Worm (Caenorhabditis elegans): Measurements from ENCODE around the gene gpch-1.

gpch-1 gene

ce11 chrIII:4404339-4404836 lies 4.0 kb upstream of the gpch-1 start, which contains the start of the genes R07E5.17 and snfc-5:
Gene R07E5.17 (minus strand): TSS chrIII:4404436.
Gene snfc-5 (plus strand): TSS chrIII:4404786.
- TF ChIP-seq F13C5.2 (tag; optimal IDR thresholded peaks at IDR 0.05): peak; percentile 59
- TF ChIP-seq hmbx-1 (tag; optimal IDR thresholded peaks at IDR 0.05): no peak

ce11 chrIII:4405986-4406385 lies 2.4 kb upstream of the gpch-1 start, which contains the start of gene rnp-4:
Gene rnp-4 (plus strand): TSS chrIII:4406286.
- TF ChIP-seq F13C5.2 (tag; optimal IDR thresholded peaks at IDR 0.05): no peak
- no peak for TF ChIP-seq ceh-13 (GFP tag; optimal IDR thresholded peaks at IDR 0.05)
- no peak for TF ChIP-seq hmg-4 (GFP tag; optimal IDR thresholded peaks at IDR 0.05)

ce11 chrIII:4407144-4407543 lies 1.2 kb upstream of the gpch-1 start, which contains the start of gene prdx-3:
Gene prdx-3 (plus strand): TSS chrIII:4407444.
- TF ChIP-seq ama-1 (optimal IDR thresholded peaks at IDR 0.05): no peak
- no peak for TF ChIP-seq tbx-11 (GFP tag; IDR thresholded peaks at IDR 0.05)
- TF ChIP-seq ceh-36 (tag; optimal IDR thresholded peaks at IDR 0.05): no peak
- no peak for TF ChIP-seq F13C5.2 (tag; optimal IDR thresholded peaks at IDR 0.05)
- no peak for TF ChIP-seq flt-1 (GFP tag; IDR thresholded peaks at IDR 0.05)
- no peak for TF ChIP-seq B0310.2 (tag; optimal IDR thresholded peaks at IDR 0.05)
- no peak for TF ChIP-seq hmbx-1 (tag; optimal IDR thresholded peaks at IDR 0.05)
- no peak for TF ChIP-seq tra-4 (tag; optimal IDR thresholded peaks at IDR 0.05)
- TF ChIP-seq hnd-1 (tag; optimal IDR thresholded peaks at IDR 0.05): no peak
- TF ChIP-seq tbx-37 (GFP tag; conservative IDR thresholded peaks at IDR 0.05): no peak
- TF ChIP-seq scrt-1 (GFP tag; IDR thresholded peaks at IDR 0.05): no peak
- TF ChIP-seq pes-1 (GFP tag; IDR thresholded peaks at IDR 0.05): no peak
- no peak for TF ChIP-seq ceh-13 (GFP tag; optimal IDR thresholded peaks at IDR 0.05)
- no peak for TF ChIP-seq hmg-4 (GFP tag; optimal IDR thresholded peaks at IDR 0.05)
- TF ChIP-seq ets-7 (tag; optimal IDR thresholded peaks at IDR 0.05): no peak
- no peak for TF ChIP-seq aly-1 (tag; optimal IDR thresholded peaks at IDR 0.05)

ce11 chrIII:4412108-4413009 lies 4.0 kb downstream of the gpch-1 start:
- TF ChIP-seq B0310.2 (tag; optimal IDR thresholded peaks at IDR 0.05) (no peak), tbx-11 (GFP tag; IDR thresholded peaks at IDR 0.05) (no peak), ama-1 (optimal IDR thresholded peaks at IDR 0.05) (no peak), ceh-36 (tag; optimal IDR thresholded peaks at IDR 0.05) (no peak), ceh-13 (GFP tag; optimal IDR thresholded peaks at IDR 0.05) (no peak), hnd-1 (tag; optimal IDR thresholded peaks at IDR 0.05) (no peak), sea-1 (GFP tag; conservative IDR thresholded peaks at IDR 0.05) (no peak), flt-1 (GFP tag; IDR thresholded peaks at IDR 0.05) (no peak), tbx-37 (GFP tag; conservative IDR thresholded peaks at IDR 0.05) (no peak), hmbx-1 (tag; optimal IDR thresholded peaks at IDR 0.05) (no peak)

- no peak for TF ChIP-seq scrt-1 (GFP tag; IDR thresholded peaks at IDR 0.05)
- no peak for TF ChIP-seq F13C5.2 (tag; optimal IDR thresholded peaks at IDR 0.05)
- TF ChIP-seq B0310.2 (tag; optimal IDR thresholded peaks at IDR 0.05): no peak
- no peak for TF ChIP-seq ama-1 (optimal IDR thresholded peaks at IDR 0.05)
- no peak for TF ChIP-seq ets-7 (tag; optimal IDR thresholded peaks at IDR 0.05)
- TF ChIP-seq sea-1 (GFP tag; conservative IDR thresholded peaks at IDR 0.05): no peak
- TF ChIP-seq aly-1 (tag; optimal IDR thresholded peaks at IDR 0.05): no peak
- TF ChIP-seq tra-4 (tag; optimal IDR thresholded peaks at IDR 0.05): no peak
- no peak for TF ChIP-seq hmbx-1 (tag; optimal IDR thresholded peaks at IDR 0.05)
Observed at ce11 chrIII:4413099-4413498, 4.7 kb downstream of the gpch-1 start, which contains the start of gene mpc-1. Gene mpc-1 (plus strand): TSS chrIII:4413457.

ce11 chrIII:4414041-4414440 lies 5.7 kb downstream of the gpch-1 start:
- TF ChIP-seq hmg-4 (GFP tag; optimal IDR thresholded peaks at IDR 0.05): peak; percentile 49
- 0 out of 2 replicates have a peak, but pooled peaks have one; percentile 42 for TF ChIP-seq tbx-37 (GFP tag; conservative IDR thresholded peaks at IDR 0.05)
- peak; percentile 83 for TF ChIP-seq pes-1 (GFP tag; IDR thresholded peaks at IDR 0.05)
- TF ChIP-seq sea-1 (GFP tag; conservative IDR thresholded peaks at IDR 0.05): peak; percentile 77
- peak; percentile 70; the same call in 1 of the 2 replicates for TF ChIP-seq tbx-11 (GFP tag; IDR thresholded peaks at IDR 0.05)
- TF ChIP-seq ets-7 (tag; optimal IDR thresholded peaks at IDR 0.05): peak; percentile 9
- peak; percentile 77 for TF ChIP-seq scrt-1 (GFP tag; IDR thresholded peaks at IDR 0.05)
- TF ChIP-seq flt-1 (GFP tag; IDR thresholded peaks at IDR 0.05): peak; percentile 71
- TF ChIP-seq aly-1 (tag; optimal IDR thresholded peaks at IDR 0.05): peak; percentile 60
- TF ChIP-seq hnd-1 (tag; optimal IDR thresholded peaks at IDR 0.05): peak; percentile 21
- TF ChIP-seq ceh-36 (tag; optimal IDR thresholded peaks at IDR 0.05): peak; percentile 69

ce11 chrIII:4415135-4415534 lies 6.8 kb downstream of the gpch-1 start, which contains the start of gene R07E5.11:
Gene R07E5.11 (minus strand): TSS chrIII:4415235.
- TF ChIP-seq ama-1 (optimal IDR thresholded peaks at IDR 0.05): no peak
- TF ChIP-seq aly-1 (tag; optimal IDR thresholded peaks at IDR 0.05): no peak
- no peak for TF ChIP-seq tra-4 (tag; optimal IDR thresholded peaks at IDR 0.05)
- TF ChIP-seq B0310.2 (tag; optimal IDR thresholded peaks at IDR 0.05): no peak
- no peak for TF ChIP-seq sea-1 (GFP tag; conservative IDR thresholded peaks at IDR 0.05)
- TF ChIP-seq pes-1 (GFP tag; IDR thresholded peaks at IDR 0.05): no peak
- TF ChIP-seq scrt-1 (GFP tag; IDR thresholded peaks at IDR 0.05): no peak
- no peak for TF ChIP-seq F13C5.2 (tag; optimal IDR thresholded peaks at IDR 0.05)
- TF ChIP-seq hnd-1 (tag; optimal IDR thresholded peaks at IDR 0.05): no peak
- TF ChIP-seq ceh-13 (GFP tag; optimal IDR thresholded peaks at IDR 0.05): no peak
- TF ChIP-seq ceh-36 (tag; optimal IDR thresholded peaks at IDR 0.05): no peak
- TF ChIP-seq hmg-4 (GFP tag; optimal IDR thresholded peaks at IDR 0.05): no peak
- TF ChIP-seq hmbx-1 (tag; optimal IDR thresholded peaks at IDR 0.05): no peak
- no peak for TF ChIP-seq tbx-37 (GFP tag; conservative IDR thresholded peaks at IDR 0.05)
- TF ChIP-seq tbx-11 (GFP tag; IDR thresholded peaks at IDR 0.05): no peak
